Worm (Caenorhabditis elegans): ENCODE measurements around the gene ntl-2.

DNA sequence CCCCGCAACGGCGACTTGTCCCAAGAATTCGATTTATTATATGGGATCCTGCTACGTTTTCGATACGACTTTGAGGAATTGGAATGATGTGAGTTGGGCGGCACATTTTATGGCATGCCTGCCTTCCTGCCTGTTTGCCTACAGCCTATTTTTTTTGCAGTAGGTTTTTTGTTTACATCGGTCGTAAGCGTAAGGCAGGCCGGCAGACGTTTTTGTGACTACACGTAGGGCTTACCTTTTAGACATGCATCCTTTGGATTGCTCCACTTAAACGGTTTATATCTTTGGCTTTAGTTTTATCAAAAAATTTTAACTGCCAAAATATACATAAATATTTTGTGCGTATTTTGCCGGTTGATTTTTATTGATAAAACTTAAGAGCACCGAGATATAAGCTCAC lies 17.0 kb downstream of the ntl-2 start:
- TF ChIP-seq ztf-11 (tag; optimal IDR thresholded peaks at IDR 0.05) (no peak), nhr-11 (tag; optimal IDR thresholded peaks at IDR 0.05) (no peak), pqm-1 (tag; optimal IDR thresholded peaks at IDR 0.05) (no peak), lin-39 (tag; optimal IDR thresholded peaks at IDR 0.05) (no peak), nhr-25 (tag; optimal IDR thresholded peaks at IDR 0.05) (no peak), elt-2 (tag; optimal IDR thresholded peaks at IDR 0.05) (no peak), snpc-4 (tag; optimal IDR thresholded peaks at IDR 0.05) (no peak)

Data from whole organism, L3 larva.